Fruit fly (Drosophila melanogaster): ENCODE measurements around the gene pnt.
A peak's percentile ranks its signal among the peaks of the same experiment; 100 is the strongest.

The pnt gene

DNA sequence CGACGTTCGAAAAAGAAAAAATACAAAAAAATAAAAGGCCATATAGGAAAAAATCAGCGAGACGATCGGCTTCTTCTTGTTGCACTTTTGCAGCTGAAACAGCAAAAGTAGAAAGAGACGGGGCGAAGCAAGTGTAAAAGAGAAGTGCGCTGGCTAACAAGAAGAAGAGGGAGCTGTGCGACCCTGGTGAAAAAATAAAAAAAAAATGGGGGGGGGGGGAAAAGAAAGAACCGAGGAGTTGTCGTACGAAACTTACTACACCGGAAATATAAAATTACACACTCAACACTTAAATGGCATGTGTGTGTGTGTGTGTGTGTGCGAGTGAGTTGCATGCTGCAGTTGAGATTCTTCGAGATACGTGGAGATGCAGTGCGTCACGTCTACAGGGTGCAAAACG is 27.0 kb downstream of the pnt start (continued):
- TF ChIP-seq CG6792 (GFP tag; optimal IDR thresholded peaks at IDR 0.05) (peak; percentile 23), OdsH (GFP tag; optimal IDR thresholded peaks at IDR 0.05) (no peak), CG1621 (tag; optimal IDR thresholded peaks at IDR 0.05) (peak; percentile 7), Met (GFP tag; optimal IDR thresholded peaks at IDR 0.05) (peak; percentile 2), CG6276 (GFP tag; optimal IDR thresholded peaks at IDR 0.05) (peak; percentile 6), CG10669 (GFP tag; optimal IDR thresholded peaks at IDR 0.05) (no peak), CG3919 (GFP tag; optimal IDR thresholded peaks at IDR 0.05) (peak; percentile 22), Hr38 (GFP tag; optimal IDR thresholded peaks at IDR 0.05) (no peak), fkh (GFP tag; optimal IDR thresholded peaks at IDR 0.05) (no peak), Lpt (GFP tag; optimal IDR thresholded peaks at IDR 0.05) (peak; percentile 20), acj6 (GFP tag; optimal IDR thresholded peaks at IDR 0.05) (no peak), Eip78C (GFP tag) (peak; percentile 76), Eip75B (GFP tag; optimal IDR thresholded peaks at IDR 0.05) (peak; percentile 25)

DNA sequence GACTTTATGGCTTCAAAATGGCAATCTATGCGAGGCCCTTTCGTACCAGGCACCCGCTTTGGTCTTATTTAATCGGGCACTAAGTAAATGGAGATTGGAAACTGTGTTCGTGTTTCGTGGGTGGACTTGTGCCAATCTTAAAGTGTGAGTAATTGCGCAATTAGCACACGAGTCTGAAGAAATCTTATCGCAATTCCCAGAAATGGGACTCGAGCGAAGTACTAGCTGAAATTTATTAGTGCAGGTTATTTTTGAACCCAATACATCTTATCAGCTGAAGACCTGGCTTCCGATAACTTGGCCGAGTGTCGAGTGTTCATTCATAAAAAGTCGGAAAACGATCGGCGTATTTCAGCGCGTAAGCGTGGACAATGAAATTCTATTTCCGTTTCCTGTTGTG is 29.1 kb downstream of the pnt start:
- TF ChIP-seq topi (GFP tag; optimal IDR thresholded peaks at IDR 0.05) (no peak), CG11762 (GFP tag; optimal IDR thresholded peaks at IDR 0.05; ENCODE audit: insufficient read depth) (no peak), vri (GFP tag; optimal IDR thresholded peaks at IDR 0.05) (peak; percentile 92)

DNA sequence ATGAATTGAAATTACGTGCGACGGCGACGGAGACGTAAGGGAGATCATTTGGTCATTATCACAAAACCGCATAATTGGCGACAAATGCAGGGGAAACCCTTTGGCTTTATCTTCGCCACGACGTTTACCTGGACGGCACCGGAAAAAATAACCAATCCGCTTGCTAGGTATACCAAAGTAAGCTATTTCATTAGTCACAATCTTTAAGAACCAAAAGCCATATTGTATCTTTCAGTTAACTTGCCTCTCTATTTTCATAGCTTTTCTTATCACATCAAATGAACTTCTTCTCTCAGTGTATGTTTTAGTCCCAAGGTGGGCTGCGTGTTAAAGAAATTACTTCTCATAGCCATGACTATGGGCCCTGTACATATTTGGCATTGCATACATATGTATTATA is 30.3 kb downstream of the pnt start:
- TF ChIP-seq Ets21C (GFP tag; optimal IDR thresholded peaks at IDR 0.05) (no peak), CG10669 (GFP tag; optimal IDR thresholded peaks at IDR 0.05) (peak; percentile 6), Met (GFP tag; optimal IDR thresholded peaks at IDR 0.05) (no peak), CG3919 (GFP tag; optimal IDR thresholded peaks at IDR 0.05) (peak; percentile 4), CG10631 (GFP tag; optimal IDR thresholded peaks at IDR 0.05) (peak; percentile 27), Sox15 (GFP tag; optimal IDR thresholded peaks at IDR 0.05) (no peak), CG32006 (GFP tag; optimal IDR thresholded peaks at IDR 0.05) (peak; percentile 35), CG34406 (GFP tag; optimal IDR thresholded peaks at IDR 0.05) (no peak), CG15336 (GFP tag; IDR thresholded peaks at IDR 0.05) (peak; percentile 30; the same call in 1 of the 2 replicates), Eip78C (GFP tag) (peak; percentile 64), fd85E (GFP tag; optimal IDR thresholded peaks at IDR 0.05) (no peak), Smox (GFP tag; optimal IDR thresholded peaks at IDR 0.05) (no peak), CG6854 (GFP tag; optimal IDR thresholded peaks at IDR 0.05) (no peak)

DNA sequence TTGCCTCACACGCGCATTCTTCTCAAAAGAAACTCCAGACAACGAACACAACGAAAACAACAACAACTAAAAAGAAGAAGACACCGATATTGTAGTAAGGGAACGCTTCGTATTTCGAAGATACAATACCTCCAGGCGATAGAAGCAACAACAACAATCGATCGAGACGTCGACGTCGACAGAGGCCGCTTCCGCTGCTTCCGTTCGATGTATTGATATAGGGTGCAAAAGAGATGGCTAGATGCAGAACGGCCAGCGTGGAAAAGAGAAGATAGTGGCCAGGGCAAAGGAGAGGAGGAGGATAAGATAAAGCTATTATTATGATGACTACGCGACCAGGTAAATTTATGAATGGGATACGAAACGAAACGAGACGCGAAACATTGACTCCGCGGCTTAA is 30.7 kb downstream of the pnt start:
- no peak for TF ChIP-seq cyc (GFP tag; optimal IDR thresholded peaks at IDR 0.05)
- TF ChIP-seq vri (GFP tag; optimal IDR thresholded peaks at IDR 0.05): no peak
- no peak for TF ChIP-seq Eip75B (GFP tag; optimal IDR thresholded peaks at IDR 0.05)
- TF ChIP-seq CG15336 (GFP tag; IDR thresholded peaks at IDR 0.05): no peak
- no peak for TF ChIP-seq topi (GFP tag; optimal IDR thresholded peaks at IDR 0.05)
- TF ChIP-seq fkh (GFP tag; optimal IDR thresholded peaks at IDR 0.05): peak; percentile 65

DNA sequence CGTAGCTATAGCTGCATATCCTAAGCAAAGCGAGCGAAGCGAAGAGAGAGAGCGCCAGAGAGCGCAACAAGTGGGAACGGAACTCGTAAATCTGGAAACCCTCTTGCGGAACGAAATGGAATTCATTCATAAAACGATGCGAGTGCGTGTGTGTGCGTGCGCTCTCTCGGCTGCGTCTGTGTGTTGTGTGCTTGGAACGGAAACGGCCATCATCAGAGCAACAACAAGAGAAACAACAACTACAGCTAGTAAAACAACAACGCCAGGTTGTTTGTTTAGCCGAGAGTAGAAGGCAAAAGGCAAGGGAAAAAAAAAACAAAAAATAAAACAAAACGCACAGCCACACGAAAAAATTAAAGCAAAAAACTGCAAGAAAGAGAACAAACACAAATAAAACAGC is 31.6 kb downstream of the pnt start:
- TF ChIP-seq spab (GFP tag; optimal IDR thresholded peaks at IDR 0.05) (peak; percentile 43), CG8319 (GFP tag; optimal IDR thresholded peaks at IDR 0.05) (no peak), acj6 (GFP tag; optimal IDR thresholded peaks at IDR 0.05) (peak; percentile 23), CG8119 (GFP tag; IDR thresholded peaks at IDR 0.05) (peak; percentile 69), CG31627 (GFP tag; optimal IDR thresholded peaks at IDR 0.05) (no peak), CG1621 (tag; optimal IDR thresholded peaks at IDR 0.05) (peak; percentile 38), achi (GFP tag; optimal IDR thresholded peaks at IDR 0.05) (peak; percentile 25), Eip75B (GFP tag; optimal IDR thresholded peaks at IDR 0.05) (peak; percentile 13), Sox15 (GFP tag; optimal IDR thresholded peaks at IDR 0.05) (no peak), CG3032 (tag; optimal IDR thresholded peaks at IDR 0.05) (peak; percentile 38), pdm3 (GFP tag; optimal IDR thresholded peaks at IDR 0.05) (peak; percentile 24), CG6163 (GFP tag; IDR thresholded peaks at IDR 0.05) (peak; percentile 89), CG6808 (GFP tag; optimal IDR thresholded peaks at IDR 0.05) (peak; percentile 59), CG11762 (GFP tag; optimal IDR thresholded peaks at IDR 0.05; ENCODE audit: insufficient read depth) (no peak), ss (GFP tag; optimal IDR thresholded peaks at IDR 0.05) (peak; percentile 69 to 82), CG32006 (GFP tag; optimal IDR thresholded peaks at IDR 0.05) (no peak), CG11902 (GFP tag; optimal IDR thresholded peaks at IDR 0.05) (no peak), Met (GFP tag; optimal IDR thresholded peaks at IDR 0.05) (peak; percentile 8), net (GFP tag; optimal IDR thresholded peaks at IDR 0.05) (peak; percentile 69), eg (GFP tag; IDR thresholded peaks at IDR 0.05) (peak; percentile 87), Blimp-1 (GFP tag; optimal IDR thresholded peaks at IDR 0.05) (no peak), CG10631 (GFP tag; optimal IDR thresholded peaks at IDR 0.05) (no peak), svp (GFP tag) (no peak), Hr38 (GFP tag; optimal IDR thresholded peaks at IDR 0.05) (no peak), Ets96B (tag; optimal IDR thresholded peaks at IDR 0.05) (peak; percentile 54), CG6276 (GFP tag; optimal IDR thresholded peaks at IDR 0.05) (peak; percentile 65), cyc (GFP tag; optimal IDR thresholded peaks at IDR 0.05) (no peak), esn (GFP tag; optimal IDR thresholded peaks at IDR 0.05) (peak; percentile 2)

Data from whole organism, prepupa.